Fruit fly (Drosophila melanogaster) whole organism, embryonic: Measurements from ENCODE around the gene yrt.

Experiments used
- Antp ChIP-seq: fragments of 200-800 bp; sonication (Bioruptor generic); optimal IDR thresholded peaks from 3 replicates; lab custom pipeline; 2016; ENCODE audit warnings: missing biosample characterization, missing genetic modification characterization
- Bgb ChIP-seq: fragments of 200-800 bp; sonication (Bioruptor generic); IDR thresholded peaks from 2 replicates; pipeline ENCODE4 v1.3.6; 2022; ENCODE audit warnings: missing biosample characterization, missing genetic modification characterization; ENCODE audit not compliant: partially characterized antibody
- CG11504 ChIP-seq: fragments of 200-800 bp; sonication (Bioruptor generic); optimal IDR thresholded peaks from 3 replicates; lab custom pipeline; 2019; ENCODE audit warnings: missing biosample characterization, mild to moderate bottlenecking, missing genetic modification characterization, moderate library complexity
- CG13424 ChIP-seq: fragments of 200-800 bp; sonication (Bioruptor generic); optimal IDR thresholded peaks from 2 replicates; lab custom pipeline; 2019; ENCODE audit warnings: missing biosample characterization, mild to moderate bottlenecking, missing genetic modification characterization, moderate library complexity
- CG15479 ChIP-seq: fragments of 200-800 bp; sonication (Bioruptor generic); optimal IDR thresholded peaks from 3 replicates; lab custom pipeline; 2019; ENCODE audit warnings: missing biosample characterization, mild to moderate bottlenecking, missing genetic modification characterization, moderate library complexity
- CG16815 ChIP-seq: fragments of 200-800 bp; sonication (Bioruptor generic); optimal IDR thresholded peaks from 3 replicates; lab custom pipeline; 2017; ENCODE audit warnings: missing biosample characterization, mild to moderate bottlenecking, missing genetic modification characterization
- CG16863 ChIP-seq: fragments of 200-800 bp; sonication (Bioruptor generic); optimal IDR thresholded peaks from 3 replicates; lab custom pipeline; 2016; ENCODE audit warnings: missing biosample characterization, missing genetic modification characterization
- CG18262 ChIP-seq: fragments of 200-800 bp; optimal IDR thresholded peaks from 3 replicates; lab custom pipeline; 2019; ENCODE audit warnings: missing biosample characterization, mild to moderate bottlenecking, missing genetic modification characterization, moderate library complexity
- CG18764 ChIP-seq: fragments of 200-800 bp; sonication (Bioruptor generic); optimal IDR thresholded peaks from 3 replicates; lab custom pipeline; 2016; ENCODE audit warnings: missing biosample characterization, missing genetic modification characterization
- CG2116 ChIP-seq: fragments of 200-800 bp; sonication (Bioruptor generic); optimal IDR thresholded peaks from 3 replicates; lab custom pipeline; 2018; ENCODE audit warnings: missing biosample characterization, mild to moderate bottlenecking, missing genetic modification characterization
- CG2199 ChIP-seq: fragments of 200-800 bp; sonication (Bioruptor generic); IDR thresholded peaks from 3 replicates; pipeline ENCODE4 v1.3.6; 2022; ENCODE audit warnings: missing biosample characterization, missing genetic modification characterization
- CG2202 ChIP-seq: fragments of 200-800 bp; sonication (Bioruptor generic); optimal IDR thresholded peaks from 2 replicates; lab custom pipeline; 2018; ENCODE audit warnings: missing biosample characterization, mild to moderate bottlenecking, missing genetic modification characterization
- CG3163 ChIP-seq: fragments of 200-800 bp; sonication (Bioruptor generic); optimal IDR thresholded peaks from 3 replicates; lab custom pipeline; 2016; ENCODE audit warnings: missing biosample characterization, missing genetic modification characterization
- CG32767 ChIP-seq: fragments of 200-800 bp; sonication (Bioruptor generic); IDR thresholded peaks from 2 replicates; pipeline ENCODE4 v1.3.6; 2022; ENCODE audit warnings: missing biosample characterization, missing genetic modification characterization
- CG3407 ChIP-seq: fragments of 200-800 bp; sonication (Bioruptor generic); optimal IDR thresholded peaks from 2 replicates; lab custom pipeline; 2018; ENCODE audit warnings: missing biosample characterization, mild to moderate bottlenecking, missing genetic modification characterization
- CG4282 ChIP-seq: fragments of 200-800 bp; sonication (Bioruptor generic); optimal IDR thresholded peaks from 2 replicates; lab custom pipeline; 2016; ENCODE audit warnings: missing biosample characterization, missing genetic modification characterization
- CG4707 ChIP-seq: fragments of 200-800 bp; sonication (Bioruptor generic); optimal IDR thresholded peaks from 2 replicates; lab custom pipeline; 2018; ENCODE audit warnings: missing biosample characterization, mild to moderate bottlenecking, missing genetic modification characterization, moderate library complexity
- CG6765 ChIP-seq: fragments of 200-800 bp; sonication (Bioruptor generic); optimal IDR thresholded peaks from 3 replicates; lab custom pipeline; 2017; ENCODE audit warnings: missing biosample characterization, mild to moderate bottlenecking, missing genetic modification characterization
- CG7987 ChIP-seq: fragments of 200-800 bp; sonication (Bioruptor generic); optimal IDR thresholded peaks from 2 replicates; lab custom pipeline; 2018; ENCODE audit warnings: missing biosample characterization, mild to moderate bottlenecking, missing genetic modification characterization, moderate library complexity
- CG8765 ChIP-seq: fragments of 200-800 bp; sonication (Bioruptor generic); IDR thresholded peaks from 2 replicates; pipeline ENCODE4 v1.3.6; 2022; ENCODE audit warnings: missing biosample characterization, missing genetic modification characterization
- CG9797 ChIP-seq: fragments of 200-800 bp; sonication (Bioruptor generic); optimal IDR thresholded peaks from 3 replicates; lab custom pipeline; 2018; ENCODE audit warnings: missing biosample characterization, mild to moderate bottlenecking, missing genetic modification characterization
- CG9817 ChIP-seq: fragments of 200-800 bp; sonication (Bioruptor generic); optimal IDR thresholded peaks from 2 replicates; lab custom pipeline; 2018; ENCODE audit warnings: missing biosample characterization, mild to moderate bottlenecking, missing genetic modification characterization, moderate library complexity
- CHES-1-like ChIP-seq: fragments of 200-800 bp; sonication (Bioruptor generic); optimal IDR thresholded peaks from 2 replicates; lab custom pipeline; 2016; ENCODE audit warnings: missing biosample characterization, missing genetic modification characterization
- Dip2 ChIP-seq: fragments of 200-800 bp; sonication (Bioruptor generic); IDR thresholded peaks from 2 replicates; pipeline ENCODE4 v1.3.6; 2022; ENCODE audit warnings: missing biosample characterization, missing genetic modification characterization
- Dll ChIP-seq: fragments of 200-800 bp; sonication (Bioruptor generic); IDR thresholded peaks from 4 replicates; pipeline ENCODE4 v1.3.6; 2022; ENCODE audit warnings: missing biosample characterization, missing genetic modification characterization; ENCODE audit not compliant: partially characterized antibody
- Ets65A ChIP-seq: fragments of 200-800 bp; sonication (Bioruptor generic); peaks from one replicate; lab custom pipeline; 2016; ENCODE audit warnings: missing biosample characterization, missing genetic modification characterization
- Hey ChIP-seq: fragments of 200-800 bp; sonication (Bioruptor generic); optimal IDR thresholded peaks from 3 replicates; lab custom pipeline; 2018; ENCODE audit warnings: missing biosample characterization, mild to moderate bottlenecking, missing genetic modification characterization
- Hr78 ChIP-seq, 2 experiments: fragments of 200-800 bp in 1 of 2; fragments of >200 bp in 1 of 2; sonication (Bioruptor generic) in 1 of 2; optimal IDR thresholded peaks; 2 replicates each; lab custom pipeline; 2017 to 2019; ENCODE audit warnings: missing biosample characterization in 2 of 2, missing genetic modification characterization in 2 of 2, mild to moderate bottlenecking in 1 of 2, moderate library complexity in 1 of 2
- Max ChIP-seq: fragments of 200-800 bp; sonication (Bioruptor generic); optimal IDR thresholded peaks from 2 replicates; lab custom pipeline; 2016; ENCODE audit warnings: missing biosample characterization, mild to moderate bottlenecking, missing genetic modification characterization
- Nf-YB ChIP-seq: fragments of 200-800 bp; sonication (Bioruptor generic); optimal IDR thresholded peaks from 3 replicates; lab custom pipeline; 2019; ENCODE audit warnings: missing biosample characterization, mild to moderate bottlenecking, missing genetic modification characterization, moderate library complexity
- NfI ChIP-seq: fragments of 200-800 bp; sonication (Bioruptor generic); optimal IDR thresholded peaks from 3 replicates; lab custom pipeline; 2018; ENCODE audit warnings: missing biosample characterization, mild to moderate bottlenecking, missing genetic modification characterization, moderate library complexity
- Oaz ChIP-seq: fragments of 200-800 bp; sonication (Bioruptor generic); IDR thresholded peaks from 2 replicates; pipeline ENCODE4 v1.3.6; 2022; ENCODE audit warnings: missing biosample characterization, missing genetic modification characterization
- ac ChIP-seq: fragments of 200-800 bp; sonication (Bioruptor generic); optimal IDR thresholded peaks from 3 replicates; lab custom pipeline; 2017; ENCODE audit warnings: missing biosample characterization, mild to moderate bottlenecking, missing genetic modification characterization
- al ChIP-seq: fragments of 200-800 bp; sonication (Bioruptor generic); IDR thresholded peaks from 2 replicates; pipeline ENCODE4 v1.3.6; 2022; ENCODE audit warnings: missing biosample characterization, missing genetic modification characterization
- amos ChIP-seq: fragments of 200-800 bp; sonication (Bioruptor generic); IDR thresholded peaks from 2 replicates; pipeline ENCODE4 v1.3.6; 2022; ENCODE audit warnings: missing biosample characterization, missing genetic modification characterization; ENCODE audit not compliant: partially characterized antibody
- croc ChIP-seq: fragments of 200-800 bp; sonication (Bioruptor generic); conservative IDR thresholded peaks from 3 replicates; pipeline ENCODE4 v1.3.6; 2022; ENCODE audit warnings: missing biosample characterization, missing genetic modification characterization
- danr ChIP-seq: fragments of 200-800 bp; sonication (Bioruptor generic); IDR thresholded peaks from 2 replicates; pipeline ENCODE4 v1.3.6; 2022; ENCODE audit warnings: missing biosample characterization, missing genetic modification characterization
- en ChIP-seq: fragments of 200-800 bp; sonication (Bioruptor generic); optimal IDR thresholded peaks from 2 replicates; lab custom pipeline; 2016; ENCODE audit warnings: missing biosample characterization, missing genetic modification characterization
- ewg ChIP-seq: fragments of 200-800 bp; sonication (Bioruptor generic); optimal IDR thresholded peaks from 3 replicates; lab custom pipeline; 2017; ENCODE audit warnings: mild to moderate bottlenecking, missing biosample characterization, missing genetic modification reagents, missing genetic modification characterization
- gce ChIP-seq: fragments of 200-800 bp; sonication (Bioruptor generic); IDR thresholded peaks from 3 replicates; pipeline ENCODE4 v1.3.6; 2022; ENCODE audit warnings: missing biosample characterization, missing genetic modification characterization
- gsb ChIP-seq: fragments of 200-800 bp; sonication (Bioruptor generic); IDR thresholded peaks from 2 replicates; pipeline ENCODE4 v1.3.6; 2022; ENCODE audit warnings: missing biosample characterization, missing genetic modification characterization
- gsb-n ChIP-seq: fragments of 200-800 bp; sonication (Bioruptor generic); optimal IDR thresholded peaks from 3 replicates; lab custom pipeline; 2018; ENCODE audit warnings: missing biosample characterization, mild to moderate bottlenecking, missing genetic modification characterization
- gt ChIP-seq: fragments of 200-800 bp; sonication (Bioruptor generic); IDR thresholded peaks from 2 replicates; pipeline ENCODE4 v1.3.6; 2022; ENCODE audit warnings: missing biosample characterization, missing genetic modification characterization
- ham ChIP-seq: fragments of 200-800 bp; sonication (Bioruptor generic); IDR thresholded peaks from 2 replicates; pipeline ENCODE4 v1.3.6; 2022; ENCODE audit warnings: missing biosample characterization, missing genetic modification characterization
- pb ChIP-seq: fragments of 200-800 bp; sonication (Bioruptor generic); optimal IDR thresholded peaks from 3 replicates; lab custom pipeline; 2016; ENCODE audit warnings: missing biosample characterization, missing genetic modification characterization
- sd ChIP-seq: fragments of 200-800 bp; sonication (Bioruptor generic); optimal IDR thresholded peaks from 3 replicates; lab custom pipeline; 2018; ENCODE audit warnings: missing biosample characterization, mild to moderate bottlenecking, missing genetic modification characterization, moderate library complexity
- shn ChIP-seq: fragments of 200-800 bp; sonication (Bioruptor generic); optimal IDR thresholded peaks from 3 replicates; lab custom pipeline; 2016; ENCODE audit warnings: missing biosample characterization, missing genetic modification characterization
- so ChIP-seq: fragments of 200-800 bp; sonication (Bioruptor generic); IDR thresholded peaks from 3 replicates; pipeline ENCODE4 v1.3.6; 2022; ENCODE audit warnings: missing biosample characterization, missing genetic modification characterization
- tio ChIP-seq: fragments of 200-800 bp; sonication (Bioruptor generic); optimal IDR thresholded peaks from 2 replicates; lab custom pipeline; 2017; ENCODE audit warnings: missing biosample characterization, missing genetic modification characterization, inconsistent platforms
- wor ChIP-seq: fragments of 200-800 bp; sonication (Bioruptor generic); IDR thresholded peaks from 2 replicates; pipeline ENCODE4 v1.3.6; 2022; ENCODE audit warnings: missing biosample characterization, missing genetic modification characterization
- yki ChIP-seq: fragments of >200 bp; optimal IDR thresholded peaks from 3 replicates; lab custom pipeline; 2018

Gene yrt

dm6 chr3R:13433623-13434022 lies 1.2 kb downstream of the yrt start (continued):
- TF ChIP-seq CG11504 (tag; lab: Kevin White, UChicago) (peak; percentile 84), CG16815 (GFP tag; lab: Kevin White, UChicago) (peak; percentile 65), CG2116 (GFP tag; lab: Kevin White, UChicago) (peak; percentile 66), gt (no peak), al (GFP tag; lab: Robert Waterston, UW) (peak; percentile 55), CG15479 (no peak), CG3163 (GFP tag; lab: Kevin White, UChicago) (peak; percentile 11), CG4707 (GFP tag; lab: Kevin White, UChicago) (peak; percentile 79), shn (peak; percentile 13), so (GFP tag; lab: Robert Waterston, UW) (peak; percentile 89), Hr78 (GFP tag; optimal IDR thresholded peaks at IDR 0.05; lab: Kevin White, UChicago) (peak in 1 of 2 experiments; percentile 13), pb (GFP tag; lab: Kevin White, UChicago) (no peak), ewg (peak; percentile 74), CG3407 (GFP tag; lab: Kevin White, UChicago) (peak; percentile 69), CG9797 (GFP tag; lab: Kevin White, UChicago) (no peak), wor (GFP tag; lab: Robert Waterston, UW) (peak; percentile 55), CG18764 (GFP tag; lab: Kevin White, UChicago) (peak; percentile 23), CG2199 (GFP tag; lab: Robert Waterston, UW) (0 out of 3 replicates have a peak, but pooled peaks have one; percentile 43), Max (peak; percentile 41), amos (GFP tag; lab: Robert Waterston, UW) (no peak), ac (peak; percentile 8), danr (GFP tag; lab: Robert Waterston, UW) (no peak), sd (peak; percentile 55), Bgb (GFP tag; lab: Robert Waterston, UW) (no peak), CG13424 (tag; lab: Kevin White, UChicago) (peak; percentile 93), gsb-n (tag; lab: Kevin White, UChicago) (peak; percentile 83), CG6765 (GFP tag; lab: Kevin White, UChicago) (peak; percentile 69), CG4282 (no peak), Dll (no peak), NfI (peak; percentile 89), gsb (GFP tag; lab: Robert Waterston, UW) (peak; percentile 39; the same call in 1 of the 2 replicates), CG8765 (no peak), Dip2 (no peak), CG16863 (GFP tag; lab: Kevin White, UChicago) (peak; percentile 47), CG7987 (GFP tag; lab: Kevin White, UChicago) (no peak), gce (GFP tag; lab: Robert Waterston, UW) (0 out of 3 replicates have a peak, but pooled peaks have one; percentile 20), Oaz (GFP tag; lab: Robert Waterston, UW) (peak; percentile 44; the same call in 1 of the 2 replicates), CG9817 (peak; percentile 76), Hey (tag; lab: Kevin White, UChicago) (no peak), CHES-1-like (peak; percentile 56), CG18262 (peak; percentile 81), CG2202 (tag; lab: Kevin White, UChicago) (peak; percentile 71), Nf-YB (GFP tag; lab: Kevin White, UChicago) (peak; percentile 81), ham (GFP tag; lab: Robert Waterston, UW) (no peak), yki (no peak), croc (no peak), tio (GFP tag; lab: Kevin White, UChicago) (peak; percentile 85), Antp (no peak), en (GFP tag; lab: Kevin White, UChicago) (peak; percentile 48), CG32767 (GFP tag; lab: Robert Waterston, UW) (peak; percentile 90), Ets65A (GFP tag; lab: Kevin White, UChicago) (peak; percentile 72)
